Fruit fly (Drosophila melanogaster) whole organism: Measurements from ENCODE around the gene mRpS18C.

ENCODE experiments used
- CG8478 ChIP-seq: fragments of >200 bp; optimal IDR thresholded peaks from 2 replicates; lab custom pipeline; 2018; ENCODE audit warnings: inconsistent platforms
- Dll ChIP-seq: fragments of >200 bp; optimal IDR thresholded peaks from 2 replicates; lab custom pipeline; 2017
- EcR ChIP-seq, 2 experiments: fragments of >200 bp; optimal IDR thresholded peaks; 2 replicates each; lab custom pipeline; 2017; ENCODE audit warnings: missing biosample characterization in 2 of 2, missing genetic modification characterization in 2 of 2, missing genetic modification reagents in 2 of 2
- pan ChIP-seq: fragments of >200 bp; optimal IDR thresholded peaks from 2 replicates; lab custom pipeline; 2017
- psq ChIP-seq: fragments of >200 bp; optimal IDR thresholded peaks from 2 replicates; lab custom pipeline; 2017
- usp ChIP-seq: fragments of >200 bp; optimal IDR thresholded peaks from 2 replicates; lab custom pipeline; 2017; ENCODE audit warnings: missing biosample characterization, missing genetic modification characterization, mixed read lengths

mRpS18C gene

DNA sequence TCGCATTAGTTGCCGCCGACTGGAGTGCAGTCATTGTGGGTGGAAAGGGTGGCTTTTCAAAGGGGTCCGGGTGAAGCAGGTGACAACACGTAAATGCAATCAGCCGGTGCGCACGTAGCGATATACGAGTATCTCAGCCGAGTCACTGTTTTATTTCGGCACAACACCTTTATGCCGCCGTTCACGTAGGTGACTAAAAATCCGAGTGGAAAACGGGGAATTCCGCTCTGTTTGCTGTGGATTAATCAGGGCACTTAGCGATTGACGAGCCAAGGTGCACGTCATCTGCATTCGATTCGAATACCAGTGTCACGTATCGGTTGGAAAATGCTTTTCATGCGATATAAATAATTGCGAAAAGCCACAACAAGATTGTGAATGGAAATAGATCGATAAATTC is 17.3 kb upstream of the mRpS18C start:
- TF ChIP-seq psq (lab: Kevin White, UChicago) (no peak), pan (no peak), Dll (no peak), EcR (GFP tag; optimal IDR thresholded peaks at IDR 0.05; lab: Kevin White, UChicago) (no peak), CG8478 (lab: Kevin White, UChicago) (no peak), usp (no peak)

DNA sequence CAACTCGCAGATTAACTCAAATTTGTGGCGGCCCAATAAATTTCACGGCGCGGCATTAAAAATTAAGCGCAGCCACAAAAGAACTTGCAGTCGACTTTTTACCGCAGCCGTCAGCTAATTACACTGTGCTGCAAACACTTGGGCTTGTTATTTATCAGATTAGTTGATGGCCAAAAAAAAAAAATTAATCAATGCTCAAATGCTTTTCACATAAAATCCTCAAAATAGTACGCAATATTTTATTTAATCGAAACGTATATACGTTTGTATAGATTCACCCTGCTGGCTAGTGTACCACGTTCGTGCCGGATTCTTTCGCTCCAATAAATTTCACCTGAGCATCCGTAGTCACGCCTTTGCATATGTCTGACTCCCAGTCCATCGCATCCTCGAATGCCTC is 10.0 kb upstream of the mRpS18C start:
- no peak for TF ChIP-seq usp

DNA sequence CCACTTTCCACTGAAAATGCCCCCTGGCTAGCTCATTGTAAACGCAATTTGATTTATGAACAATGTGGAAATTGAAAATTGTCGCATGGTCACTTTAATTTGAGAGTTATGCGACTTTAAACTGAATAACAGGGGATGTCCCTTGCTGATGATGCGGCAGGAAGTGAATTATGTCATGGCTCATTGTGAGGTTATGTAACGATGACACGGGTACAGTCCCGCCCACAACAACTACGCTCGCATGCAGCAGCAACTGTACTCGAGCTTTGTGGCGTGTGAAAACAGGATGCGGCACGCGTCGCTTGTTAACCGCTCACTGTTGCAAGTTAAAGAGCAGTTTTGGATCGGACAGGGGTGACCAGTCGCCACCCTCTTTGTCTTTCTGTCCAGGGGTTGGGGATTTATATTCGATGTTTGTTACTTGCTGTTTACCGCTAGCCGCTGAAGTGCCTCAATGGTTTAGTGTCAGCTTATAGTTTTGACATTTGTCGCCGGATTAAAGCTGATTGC is 7.0 kb upstream of the mRpS18C start:
- TF ChIP-seq EcR (GFP tag; optimal IDR thresholded peaks at IDR 0.05; lab: Kevin White, UChicago) (no peak), Dll (no peak), psq (lab: Kevin White, UChicago) (no peak), pan (no peak), CG8478 (lab: Kevin White, UChicago) (no peak)

DNA sequence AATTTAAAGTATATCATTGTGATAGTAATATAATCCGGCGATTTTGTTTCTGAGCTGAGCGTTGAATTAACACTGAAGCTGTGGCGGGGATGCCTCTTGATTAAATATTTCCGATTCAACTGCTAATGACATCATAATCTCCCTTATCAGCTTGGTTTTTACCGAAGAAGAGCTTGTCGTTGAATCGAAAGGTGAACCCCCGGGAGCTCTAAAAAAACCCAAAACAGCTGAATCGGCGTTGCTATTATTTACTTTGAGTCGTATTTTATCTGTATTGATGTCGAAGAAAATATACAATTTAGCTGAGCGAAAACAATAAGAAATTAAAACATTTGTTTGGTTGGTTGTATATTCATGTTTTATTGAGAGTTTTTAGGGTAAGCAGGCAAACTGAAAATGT is 4.6 kb upstream of the mRpS18C start:
- TF ChIP-seq Dll (no peak), CG8478 (lab: Kevin White, UChicago) (no peak), psq (lab: Kevin White, UChicago) (no peak), pan (no peak), usp (no peak), EcR (GFP tag; optimal IDR thresholded peaks at IDR 0.05; lab: Kevin White, UChicago) (no peak)

DNA sequence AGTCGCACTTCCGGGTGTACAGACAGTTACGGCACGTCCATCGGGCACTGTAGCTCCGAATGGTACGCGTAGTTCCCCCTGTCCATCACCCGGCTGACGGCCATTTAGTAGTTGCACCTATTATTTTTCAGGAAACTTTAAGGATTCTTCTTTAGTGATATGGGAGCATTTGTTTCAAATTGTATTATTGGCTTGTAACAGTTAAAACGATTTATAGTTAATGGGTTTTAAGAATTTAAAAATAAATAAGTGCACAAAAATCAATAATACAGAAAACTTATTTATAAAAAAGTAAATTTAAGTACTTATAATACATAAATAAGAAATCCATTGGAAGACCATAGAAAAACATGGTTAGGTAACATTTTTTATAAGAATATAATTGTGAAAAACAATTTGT is 903 bp upstream of the mRpS18C start, which contains the start of the genes CG2217 and CG42740:
Gene CG2217, minus strand, starts transcription at position 101 of the 400 bp plus-strand sequence.
Gene CG42740, minus strand, starts transcription at position 101 of the 400 bp plus-strand sequence.
- TF ChIP-seq CG8478 (lab: Kevin White, UChicago), result no peak

DNA sequence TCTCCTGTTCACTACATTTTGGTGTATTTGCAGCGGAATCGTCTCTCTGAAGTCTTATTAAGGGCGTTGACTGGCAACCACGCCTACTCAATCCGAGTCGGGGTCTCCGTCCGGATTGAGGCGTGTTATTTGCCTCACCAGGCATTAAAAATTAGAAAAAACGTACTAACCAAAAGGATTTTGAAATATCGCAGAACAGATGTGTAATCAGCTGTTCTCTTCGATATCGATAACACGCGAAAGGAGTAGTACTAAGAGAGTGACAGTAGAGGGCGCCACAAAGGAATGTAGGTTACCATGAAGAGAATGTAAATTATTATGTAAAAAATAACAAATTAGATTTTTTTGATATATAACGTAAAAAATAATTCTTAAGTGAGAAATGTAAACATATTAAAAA is 1.2 kb downstream of the mRpS18C start, which contains the start of gene CG15536:
Gene CG15536, minus strand, starts transcription at position 170 of the 400 bp plus-strand sequence.
- TF ChIP-seq CG8478 (lab: Kevin White, UChicago) (no peak), pan (no peak), usp (no peak), Dll (no peak), EcR (GFP tag; optimal IDR thresholded peaks at IDR 0.05; lab: Kevin White, UChicago) (no peak), psq (lab: Kevin White, UChicago) (no peak)

DNA sequence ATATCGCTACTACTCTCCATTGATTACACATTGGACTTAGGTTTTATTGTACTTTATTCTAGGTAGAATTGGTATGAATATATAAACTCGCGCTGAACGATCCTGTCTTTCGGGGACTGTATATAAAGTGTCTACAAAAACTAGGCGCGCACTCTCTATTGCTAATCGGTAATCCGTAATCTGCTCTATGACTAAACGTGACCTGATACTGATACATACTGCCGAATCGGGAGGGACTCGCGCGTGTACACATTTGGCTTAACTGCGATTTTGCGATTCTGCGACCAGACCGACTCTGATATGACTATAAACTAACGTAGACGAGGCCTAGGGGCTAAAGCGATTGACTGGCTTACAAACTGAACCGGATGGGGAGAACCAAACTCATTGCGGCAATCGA is 1.8 kb downstream of the mRpS18C start:
- TF ChIP-seq EcR (GFP tag; optimal IDR thresholded peaks at IDR 0.05; lab: Kevin White, UChicago) (no peak), pan (no peak), psq (lab: Kevin White, UChicago) (no peak), usp (no peak), CG8478 (lab: Kevin White, UChicago) (no peak), Dll (no peak)

DNA sequence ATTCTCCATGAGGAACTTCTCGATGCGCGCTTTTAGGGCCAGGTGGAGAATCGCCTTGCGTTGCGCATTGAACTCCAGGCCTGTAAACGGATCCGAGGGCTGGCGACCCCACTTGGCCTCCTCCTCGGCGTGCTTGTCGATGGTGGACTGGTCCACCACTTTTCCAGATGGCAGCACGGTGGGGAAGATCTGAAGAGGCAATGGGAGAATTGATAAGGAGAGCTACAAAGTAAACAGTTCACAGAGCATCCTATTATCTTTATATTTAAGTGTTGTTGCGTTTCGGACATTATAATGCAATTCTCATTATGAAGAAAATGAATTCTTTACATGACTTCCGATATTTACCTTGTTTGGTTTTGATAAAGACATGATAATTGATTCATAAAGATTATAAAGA is 2.9 kb downstream of the mRpS18C start:
- TF ChIP-seq usp (no peak), CG8478 (lab: Kevin White, UChicago) (no peak), pan (no peak)

DNA sequence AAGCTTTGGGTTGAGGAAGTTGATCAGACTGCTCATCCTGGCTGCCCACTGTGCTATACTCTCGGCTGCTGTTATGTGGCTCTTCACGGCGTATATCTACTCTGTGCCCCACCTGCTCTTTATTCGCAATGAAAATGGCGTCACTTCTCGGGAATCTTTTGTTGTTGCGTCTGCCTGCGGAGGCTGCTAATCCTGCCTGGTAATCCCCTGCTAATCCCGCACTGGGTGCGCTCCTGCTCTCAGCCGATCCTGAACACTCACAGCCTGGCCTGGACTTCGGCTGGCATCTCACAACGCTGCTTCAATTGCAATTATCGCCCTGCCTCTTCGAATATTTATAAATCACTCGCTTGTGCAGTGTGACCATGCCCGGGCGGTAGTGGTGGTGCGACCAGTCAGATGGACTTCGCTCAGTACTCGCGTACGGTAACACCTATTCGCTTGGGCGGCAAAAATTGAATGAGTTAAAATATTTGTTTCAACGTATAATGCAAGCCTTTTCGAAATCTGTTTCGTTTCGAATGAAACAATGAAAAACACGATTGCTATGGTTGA is 4.1 kb downstream of the mRpS18C start, which contains the start of gene CG2218:
Gene CG2218, minus strand, starts transcription at position 472 of the 555 bp plus-strand sequence.
- TF ChIP-seq EcR (GFP tag; optimal IDR thresholded peaks at IDR 0.05; lab: Kevin White, UChicago) (no peak), usp (no peak), CG8478 (lab: Kevin White, UChicago) (no peak), pan (no peak), Dll (no peak), psq (lab: Kevin White, UChicago) (no peak)

DNA sequence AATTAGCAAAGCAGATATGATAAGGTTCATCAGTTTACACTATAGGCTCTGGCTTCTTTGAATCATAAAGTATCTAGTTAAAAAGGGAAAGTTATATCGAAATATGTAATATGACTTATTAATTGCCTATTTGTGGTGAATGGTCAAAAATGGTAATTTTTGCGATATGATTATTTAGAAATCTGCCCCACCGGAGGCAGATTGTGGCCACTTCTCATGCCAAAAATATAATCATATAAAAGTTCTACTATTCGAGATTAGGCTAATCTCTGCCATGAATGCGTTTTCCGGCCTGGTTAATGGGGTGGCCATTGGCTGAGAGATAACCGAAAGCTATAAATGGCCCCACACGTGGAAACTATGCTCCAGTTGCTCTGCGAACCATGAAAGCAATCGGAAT is 4.7 kb downstream of the mRpS18C start, which contains the start of gene CG15533:
Gene CG15533, plus strand, starts transcription at position 362 of the 400 bp plus-strand sequence.
- TF ChIP-seq EcR (GFP tag; optimal IDR thresholded peaks at IDR 0.05; lab: Kevin White, UChicago) (no peak), usp (no peak), psq (lab: Kevin White, UChicago) (no peak), pan (no peak), CG8478 (lab: Kevin White, UChicago) (no peak), Dll (no peak)

DNA sequence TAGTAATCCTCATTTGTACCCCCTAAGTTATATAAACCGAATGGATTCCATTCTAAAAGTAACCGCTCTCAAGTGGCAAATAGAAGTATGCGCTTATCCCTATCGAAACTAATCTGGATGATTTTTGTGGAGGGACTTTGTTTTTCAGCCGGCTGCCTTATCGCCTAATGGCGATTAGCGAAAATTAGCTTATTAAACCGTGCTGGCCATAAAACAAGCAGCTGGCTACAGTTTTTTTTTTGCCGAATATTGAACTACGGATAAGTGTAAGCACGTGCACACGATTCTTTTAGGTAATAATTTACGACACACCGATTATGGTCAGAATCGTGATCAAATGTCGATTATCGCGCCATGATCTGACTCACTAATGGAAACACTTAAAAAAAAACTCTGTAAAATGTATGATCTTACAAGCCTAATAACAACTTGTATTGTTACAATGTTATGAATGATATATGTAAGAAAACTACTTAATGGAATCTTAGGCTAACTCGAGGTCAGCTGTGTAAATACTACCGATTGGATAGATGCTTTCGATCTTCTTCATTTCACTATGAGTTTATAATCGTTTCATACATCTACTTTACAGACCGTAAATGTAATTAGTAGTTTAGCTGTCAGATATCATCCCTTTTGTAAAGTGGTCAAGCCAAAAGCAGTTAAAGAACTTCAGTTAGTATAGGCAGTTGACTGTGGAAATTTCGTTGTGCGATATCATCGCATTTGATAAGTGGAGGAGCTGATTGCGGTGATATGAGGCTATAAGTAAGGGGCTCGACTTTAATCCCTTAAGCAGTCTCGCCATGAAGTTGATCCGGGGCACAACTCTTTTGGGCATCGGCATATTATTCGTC is 7.7 kb downstream of the mRpS18C start, which contains the start of gene CG15534:
Gene CG15534, plus strand, starts transcription at position 807 of the 857 bp plus-strand sequence.
- no peak for TF ChIP-seq Dll
- TF ChIP-seq pan, result no peak
- TF ChIP-seq EcR (GFP tag; optimal IDR thresholded peaks at IDR 0.05; lab: Kevin White, UChicago), result no peak
- TF ChIP-seq CG8478 (lab: Kevin White, UChicago), result no peak
- TF ChIP-seq usp, result no peak
- no peak for TF ChIP-seq psq (lab: Kevin White, UChicago)

DNA sequence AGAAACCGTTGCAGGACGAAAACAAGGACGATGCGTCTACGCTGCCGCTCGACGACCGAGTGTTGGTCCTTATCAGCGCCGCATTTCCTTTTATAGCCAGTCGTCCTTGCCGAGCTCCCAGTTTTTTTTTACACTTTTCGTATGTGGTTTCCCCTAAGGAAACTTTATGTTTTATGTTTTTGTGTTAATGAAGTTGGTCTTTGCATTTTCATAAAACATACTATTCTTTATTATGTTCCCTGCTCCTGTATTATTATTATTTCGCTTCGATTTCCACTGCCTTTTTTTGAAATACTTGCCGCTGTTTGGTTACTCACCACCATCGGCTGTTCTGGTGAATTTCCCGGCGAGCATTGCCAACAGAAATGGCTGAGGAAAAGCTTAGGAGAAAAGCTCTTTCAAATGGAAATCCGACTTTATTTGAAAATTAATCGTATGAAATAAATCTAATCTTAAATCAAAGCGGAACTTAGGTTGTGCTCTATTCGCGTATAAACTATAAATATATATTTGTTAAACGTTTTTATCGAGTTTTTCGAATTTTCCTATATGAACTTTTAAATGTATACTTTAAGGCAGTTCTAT is 19.9 kb downstream of the mRpS18C start, which contains the start of gene CG15537:
Gene CG15537, minus strand, starts transcription at position 51 of the 585 bp plus-strand sequence.
- no peak for TF ChIP-seq psq (lab: Kevin White, UChicago)
- no peak for TF ChIP-seq Dll
- no peak for TF ChIP-seq usp
- TF ChIP-seq EcR (GFP tag; optimal IDR thresholded peaks at IDR 0.05; lab: Kevin White, UChicago), result no peak
- no peak for TF ChIP-seq pan
- no peak for TF ChIP-seq CG8478 (lab: Kevin White, UChicago)
